Fruit fly (Drosophila melanogaster): ENCODE data around the gene CG44195.

CG44195 gene

DNA sequence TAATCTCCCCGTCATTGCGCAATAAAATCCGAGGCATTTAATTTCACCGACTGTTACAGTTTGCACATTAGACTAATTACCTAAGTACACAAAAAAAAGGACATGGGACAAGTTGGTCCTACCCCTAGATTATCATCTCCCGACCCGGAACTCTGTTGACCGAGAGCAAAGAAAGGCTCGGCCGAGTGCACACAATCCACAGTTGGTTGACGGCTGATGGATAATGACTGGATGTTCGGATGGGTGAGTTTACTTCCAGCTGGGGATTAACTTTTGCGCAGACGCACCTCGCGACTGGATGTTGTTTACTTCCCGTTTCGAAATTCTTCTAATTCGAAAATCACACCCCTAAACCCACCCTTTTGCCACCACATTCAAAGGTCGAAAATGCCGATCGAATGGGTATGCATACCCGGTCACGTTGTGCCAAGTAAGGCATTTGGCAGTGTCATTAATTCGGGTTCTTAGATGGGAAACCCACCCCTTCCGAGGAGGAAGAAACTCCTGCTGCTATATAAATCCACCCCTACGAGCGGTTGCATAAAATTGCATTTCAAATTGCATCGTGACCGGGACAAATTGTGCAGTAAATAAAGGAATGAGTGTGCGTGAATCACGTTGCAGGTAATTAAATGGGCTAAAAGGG is 19.0 kb upstream of the CG44195 start (continued):
- TF ChIP-seq Bteb2 (GFP tag; optimal IDR thresholded peaks at IDR 0.05) (no peak), CG17361 (GFP tag; IDR thresholded peaks at IDR 0.05) (no peak), slou (GFP tag; optimal IDR thresholded peaks at IDR 0.05) (no peak), CG6689 (GFP tag; IDR thresholded peaks at IDR 0.05) (no peak), Antp (GFP tag; optimal IDR thresholded peaks at IDR 0.05) (no peak), CG7357 (GFP tag; IDR thresholded peaks at IDR 0.05) (no peak), Atf-2 (GFP tag; optimal IDR thresholded peaks at IDR 0.05) (no peak), CG11695 (GFP tag; IDR thresholded peaks at IDR 0.05) (no peak), corto (GFP tag; optimal IDR thresholded peaks at IDR 0.05) (no peak), yki (optimal IDR thresholded peaks at IDR 0.05) (no peak), vvl (GFP tag; IDR thresholded peaks at IDR 0.05) (no peak), ara (GFP tag; IDR thresholded peaks at IDR 0.05) (no peak), fru (optimal IDR thresholded peaks at IDR 0.05) (no peak), h (optimal IDR thresholded peaks at IDR 0.05) (no peak), sd (tag; optimal IDR thresholded peaks at IDR 0.05) (peak; percentile 24), Eip74EF (GFP tag; optimal IDR thresholded peaks at IDR 0.05) (no peak), ewg (GFP tag; optimal IDR thresholded peaks at IDR 0.05) (peak; percentile 65), zen2 (GFP tag; IDR thresholded peaks at IDR 0.05; ENCODE audit: partially characterized antibody) (no peak), rib (GFP tag; IDR thresholded peaks at IDR 0.05) (no peak), Kr (GFP tag; optimal IDR thresholded peaks at IDR 0.05) (peak; percentile 67), insv (GFP tag; optimal IDR thresholded peaks at IDR 0.05) (peak in 1 of 2 experiments; percentile 63), CG10267 (tag; optimal IDR thresholded peaks at IDR 0.05) (no peak), grn (GFP tag; optimal IDR thresholded peaks at IDR 0.05) (no peak), CG7963 (GFP tag; IDR thresholded peaks at IDR 0.05; ENCODE audit: partially characterized antibody) (no peak), CG12299 (tag; optimal IDR thresholded peaks at IDR 0.05) (no peak), CG18262 (tag; optimal IDR thresholded peaks at IDR 0.05) (no peak), CG4282 (GFP tag; optimal IDR thresholded peaks at IDR 0.05) (no peak), stc (GFP tag; IDR thresholded peaks at IDR 0.05) (no peak), Usf (GFP tag; optimal IDR thresholded peaks at IDR 0.05) (no peak), lab (GFP tag; optimal IDR thresholded peaks at IDR 0.05) (no peak), CG7839 (tag; optimal IDR thresholded peaks at IDR 0.05) (no peak), hb (GFP tag; IDR thresholded peaks at IDR 0.05; ENCODE audit: partially characterized antibody) (no peak), tll (GFP tag; optimal IDR thresholded peaks at IDR 0.05) (peak in 1 of 2 experiments; percentile 92), D (optimal IDR thresholded peaks at IDR 0.05) (no peak), D (GFP tag; optimal IDR thresholded peaks at IDR 0.05) (no peak), pita (GFP tag; optimal IDR thresholded peaks at IDR 0.05) (no peak), az2 (GFP tag; optimal IDR thresholded peaks at IDR 0.05) (no peak), kni (GFP tag; optimal IDR thresholded peaks at IDR 0.05) (peak; percentile 32)

DNA sequence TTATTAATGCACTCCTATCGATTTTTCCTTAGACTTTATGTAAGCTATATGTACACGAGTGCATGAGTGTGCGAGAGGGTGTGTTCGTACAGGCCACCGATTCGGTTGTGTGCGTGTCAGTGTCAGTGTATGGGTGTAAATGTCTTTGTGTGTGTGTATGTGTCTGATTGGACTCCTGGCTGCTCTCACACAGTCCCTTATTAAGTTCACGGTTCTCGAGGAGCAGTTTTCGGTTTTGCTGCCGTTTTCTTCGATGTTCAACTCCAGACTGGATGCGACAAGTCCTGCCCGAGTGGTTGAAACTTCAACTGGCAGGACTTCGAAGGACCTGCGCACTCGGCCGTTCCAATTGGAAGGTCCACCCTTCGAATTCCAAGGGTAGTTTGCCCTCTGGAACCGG is 17.9 kb upstream of the CG44195 start:
- TF ChIP-seq CG10462 (GFP tag; optimal IDR thresholded peaks at IDR 0.05) (no peak), nerfin-1 (tag; optimal IDR thresholded peaks at IDR 0.05) (peak; percentile 29), HmgZ (tag; optimal IDR thresholded peaks at IDR 0.05) (no peak), Hr51 (GFP tag; optimal IDR thresholded peaks at IDR 0.05) (no peak), Scr (GFP tag; IDR thresholded peaks at IDR 0.05; ENCODE audit: partially characterized antibody) (no peak), NC2β (GFP tag; optimal IDR thresholded peaks at IDR 0.05) (no peak), CG18599 (GFP tag; optimal IDR thresholded peaks at IDR 0.05) (peak; percentile 37), onecut (GFP tag; IDR thresholded peaks at IDR 0.05) (peak; percentile 84), CG17612 (GFP tag; IDR thresholded peaks at IDR 0.05) (no peak), abd-A (tag; optimal IDR thresholded peaks at IDR 0.05) (peak; percentile 48), CG17359 (tag; optimal IDR thresholded peaks at IDR 0.05) (no peak), Bgb (GFP tag; IDR thresholded peaks at IDR 0.05; ENCODE audit: partially characterized antibody) (peak; percentile 18; the same call in 1 of the 2 replicates), cg (GFP tag; optimal IDR thresholded peaks at IDR 0.05) (peak; percentile 75), caup (GFP tag; optimal IDR thresholded peaks at IDR 0.05; ENCODE audit: severe bottlenecking) (no peak), Dfd (GFP tag; optimal IDR thresholded peaks at IDR 0.05) (no peak)
